Fruit fly (Drosophila melanogaster) whole organism, embryonic: ENCODE measurements around the gene SerRS.

Experiments
- B-H1 ChIP-seq: fragments of 200-800 bp; sonication (Bioruptor generic); IDR thresholded peaks from 3 replicates; pipeline ENCODE4 v1.3.6; 2022; ENCODE audit warnings: missing biosample characterization, missing genetic modification characterization
- CG10366 ChIP-seq: fragments of 200-800 bp; sonication (Bioruptor generic); IDR thresholded peaks from 2 replicates; pipeline ENCODE4 v1.3.6; 2022; ENCODE audit warnings: missing biosample characterization, missing genetic modification characterization
- CG12299 ChIP-seq: fragments of 200-800 bp; sonication (Bioruptor generic); optimal IDR thresholded peaks from 2 replicates; lab custom pipeline; 2018; ENCODE audit warnings: missing biosample characterization, mild to moderate bottlenecking, missing genetic modification characterization
- CG12942 ChIP-seq: fragments of 200-800 bp; sonication (Bioruptor generic); optimal IDR thresholded peaks from 3 replicates; lab custom pipeline; 2016; ENCODE audit warnings: missing biosample characterization, missing genetic modification characterization
- CG15073 ChIP-seq: fragments of 200-800 bp; sonication (Bioruptor generic); optimal IDR thresholded peaks from 2 replicates; lab custom pipeline; 2016; ENCODE audit warnings: missing biosample characterization, missing genetic modification characterization
- CG15269 ChIP-seq: fragments of 200-800 bp; sonication (Bioruptor generic); optimal IDR thresholded peaks from 2 replicates; lab custom pipeline; 2018; ENCODE audit warnings: missing biosample characterization, mild to moderate bottlenecking, missing genetic modification characterization, moderate library complexity
- CG15514 ChIP-seq: fragments of 200-800 bp; sonication (Bioruptor generic); optimal IDR thresholded peaks from 3 replicates; lab custom pipeline; 2017; ENCODE audit warnings: missing biosample characterization, missing genetic modification characterization, mild to moderate bottlenecking, moderate library complexity, missing genetic modification reagents
- CG17328 ChIP-seq: fragments of 200-800 bp; sonication (Bioruptor generic); IDR thresholded peaks from 2 replicates; pipeline ENCODE4 v1.3.6; 2022; ENCODE audit warnings: missing biosample characterization, missing genetic modification characterization
- CG18764 ChIP-seq: fragments of 200-800 bp; sonication (Bioruptor generic); optimal IDR thresholded peaks from 3 replicates; lab custom pipeline; 2016; ENCODE audit warnings: missing biosample characterization, missing genetic modification characterization
- CG2199 ChIP-seq: fragments of 200-800 bp; sonication (Bioruptor generic); IDR thresholded peaks from 3 replicates; pipeline ENCODE4 v1.3.6; 2022; ENCODE audit warnings: missing biosample characterization, missing genetic modification characterization
- CG30431 ChIP-seq: fragments of 200-800 bp; sonication (Bioruptor generic); optimal IDR thresholded peaks from 2 replicates; lab custom pipeline; 2017; ENCODE audit warnings: missing biosample characterization, missing genetic modification characterization
- CG33213 ChIP-seq: fragments of 200-800 bp; sonication (Bioruptor generic); optimal IDR thresholded peaks from 3 replicates; lab custom pipeline; 2016; ENCODE audit warnings: missing biosample characterization, missing genetic modification characterization
- CG34376 ChIP-seq: fragments of 200-800 bp; sonication (Bioruptor generic); optimal IDR thresholded peaks from 2 replicates; lab custom pipeline; 2018; ENCODE audit warnings: missing biosample characterization, mild to moderate bottlenecking, missing genetic modification characterization
- CG3838 ChIP-seq: fragments of 200-800 bp; sonication (Bioruptor generic); optimal IDR thresholded peaks from 3 replicates; lab custom pipeline; 2016; ENCODE audit warnings: missing biosample characterization, missing genetic modification characterization
- CG4820 ChIP-seq: fragments of 200-800 bp; sonication (Bioruptor generic); optimal IDR thresholded peaks from 3 replicates; lab custom pipeline; 2016; ENCODE audit warnings: missing biosample characterization, missing genetic modification characterization
- CG6272 ChIP-seq: fragments of 200-800 bp; sonication (Bioruptor generic); IDR thresholded peaks from 2 replicates; pipeline ENCODE4 v1.3.6; 2022; ENCODE audit warnings: missing biosample characterization, missing genetic modification characterization
- CHES-1-like ChIP-seq: fragments of 200-800 bp; sonication (Bioruptor generic); optimal IDR thresholded peaks from 2 replicates; lab custom pipeline; 2016; ENCODE audit warnings: missing biosample characterization, missing genetic modification characterization
- Drgx ChIP-seq: fragments of 200-800 bp; sonication (Bioruptor generic); IDR thresholded peaks from 2 replicates; pipeline ENCODE4 v1.3.6; 2022; ENCODE audit warnings: missing biosample characterization, missing genetic modification characterization
- Ets65A ChIP-seq: fragments of 200-800 bp; sonication (Bioruptor generic); peaks from one replicate; lab custom pipeline; 2016; ENCODE audit warnings: missing biosample characterization, missing genetic modification characterization
- H2.0 ChIP-seq: fragments of 200-800 bp; sonication (Bioruptor generic); IDR thresholded peaks from 2 replicates; pipeline ENCODE4 v1.3.6; 2022; ENCODE audit warnings: missing biosample characterization, missing genetic modification characterization
- HHEX ChIP-seq: fragments of 200-800 bp; sonication (Bioruptor generic); optimal IDR thresholded peaks from 3 replicates; lab custom pipeline; 2017; ENCODE audit warnings: missing biosample characterization, mild to moderate bottlenecking, missing genetic modification characterization, missing genetic modification reagents
- HLH3B ChIP-seq: fragments of 200-800 bp; sonication (Bioruptor generic); IDR thresholded peaks from 2 replicates; pipeline ENCODE4 v1.3.6; 2022; ENCODE audit warnings: missing biosample characterization, missing genetic modification characterization
- HLH4C ChIP-seq: fragments of 200-800 bp; sonication (Bioruptor generic); IDR thresholded peaks from 3 replicates; pipeline ENCODE4 v1.3.6; 2022; ENCODE audit warnings: missing biosample characterization, missing genetic modification characterization; ENCODE audit not compliant: partially characterized antibody
- NK7.1 ChIP-seq: fragments of 200-800 bp; sonication (Bioruptor generic); optimal IDR thresholded peaks from 3 replicates; lab custom pipeline; 2016; ENCODE audit warnings: missing biosample characterization, missing genetic modification characterization
- Rx ChIP-seq: fragments of 200-800 bp; sonication (Bioruptor generic); IDR thresholded peaks from 2 replicates; pipeline ENCODE4 v1.3.6; 2022; ENCODE audit warnings: missing biosample characterization, missing genetic modification characterization
- Side ChIP-seq: fragments of 200-800 bp; sonication (Bioruptor generic); optimal IDR thresholded peaks from 2 replicates; lab custom pipeline; 2016; ENCODE audit warnings: missing biosample characterization, missing genetic modification characterization
- Sin3A ChIP-seq: fragments of >200 bp; optimal IDR thresholded peaks from 2 replicates; lab custom pipeline; 2018
- Sry-β ChIP-seq: fragments of 200-800 bp; sonication (Bioruptor generic); optimal IDR thresholded peaks from 2 replicates; lab custom pipeline; 2018; ENCODE audit warnings: missing biosample characterization, mild to moderate bottlenecking, missing genetic modification characterization, moderate library complexity
- Stat92E ChIP-seq, 3 experiments: fragments of >200 bp in 2 of 3; fragments of 200-800 bp in 1 of 3; sonication (Bioruptor generic) in 1 of 3; optimal IDR thresholded peaks; 2 replicates each; lab custom pipeline; 2017 to 2019; ENCODE audit warnings: missing biosample characterization in 3 of 3, missing genetic modification characterization in 3 of 3, mild to moderate bottlenecking in 1 of 3, moderate library complexity in 1 of 3
- bbx ChIP-seq: fragments of 200-800 bp; sonication (Bioruptor generic); IDR thresholded peaks from 2 replicates; pipeline ENCODE4 v1.3.6; 2022; ENCODE audit warnings: missing biosample characterization, missing genetic modification characterization; ENCODE audit not compliant: partially characterized antibody
- ci ChIP-seq: fragments of 200-800 bp; sonication (Bioruptor generic); IDR thresholded peaks from 3 replicates; pipeline ENCODE4 v1.3.6; 2022; ENCODE audit warnings: missing biosample characterization, missing genetic modification characterization
- crp ChIP-seq, 2 experiments: fragments of 200-800 bp; sonication (Bioruptor generic); optimal IDR thresholded peaks; 2 replicates in 1 of 2; 3 replicates in 1 of 2; lab custom pipeline; 2017; ENCODE audit warnings: missing biosample characterization in 2 of 2, missing genetic modification characterization in 2 of 2, mild to moderate bottlenecking in 1 of 2, moderate library complexity in 1 of 2
- dan ChIP-seq: fragments of 200-800 bp; sonication (Bioruptor generic); IDR thresholded peaks from 2 replicates; pipeline ENCODE4 v1.3.6; 2022; ENCODE audit warnings: missing biosample characterization, missing genetic modification characterization
- dmrt99B ChIP-seq: fragments of 200-800 bp; sonication (Bioruptor generic); optimal IDR thresholded peaks from 2 replicates; lab custom pipeline; 2018; ENCODE audit warnings: missing biosample characterization, mild to moderate bottlenecking, missing genetic modification characterization, moderate library complexity
- fd96Cb ChIP-seq: fragments of 200-800 bp; sonication (Bioruptor generic); optimal IDR thresholded peaks from 2 replicates; lab custom pipeline; 2018; ENCODE audit warnings: missing biosample characterization, mild to moderate bottlenecking, missing genetic modification characterization, moderate library complexity
- gcm2 ChIP-seq: fragments of 200-800 bp; sonication (Bioruptor generic); optimal IDR thresholded peaks from 2 replicates; lab custom pipeline; 2016; ENCODE audit warnings: missing biosample characterization, missing genetic modification characterization
- grau ChIP-seq: fragments of 200-800 bp; optimal IDR thresholded peaks from 3 replicates; lab custom pipeline; 2019; ENCODE audit warnings: missing biosample characterization, mild to moderate bottlenecking, missing genetic modification characterization, moderate library complexity
- grn ChIP-seq: fragments of 200-800 bp; sonication (Bioruptor generic); optimal IDR thresholded peaks from 3 replicates; lab custom pipeline; 2017; ENCODE audit warnings: missing biosample characterization, missing genetic modification characterization
- jing ChIP-seq: fragments of 200-800 bp; sonication (Bioruptor generic); optimal IDR thresholded peaks from 2 replicates; lab custom pipeline; 2018; ENCODE audit warnings: missing biosample characterization, mild to moderate bottlenecking, missing genetic modification characterization
- lbe ChIP-seq: fragments of 200-800 bp; sonication (Bioruptor generic); optimal IDR thresholded peaks from 2 replicates; lab custom pipeline; 2016; ENCODE audit warnings: missing biosample characterization, mild to moderate bottlenecking, missing genetic modification characterization
- org-1 ChIP-seq: fragments of 200-800 bp; sonication (Bioruptor generic); optimal IDR thresholded peaks from 2 replicates; lab custom pipeline; 2017; ENCODE audit warnings: missing biosample characterization, missing genetic modification characterization
- pb ChIP-seq: fragments of 200-800 bp; sonication (Bioruptor generic); optimal IDR thresholded peaks from 3 replicates; lab custom pipeline; 2016; ENCODE audit warnings: missing biosample characterization, missing genetic modification characterization
- ro ChIP-seq: fragments of 200-800 bp; sonication (Bioruptor generic); IDR thresholded peaks from 2 replicates; pipeline ENCODE4 v1.3.6; 2022; ENCODE audit warnings: missing biosample characterization, missing genetic modification characterization
- sim ChIP-seq: fragments of 200-800 bp; sonication (Bioruptor generic); IDR thresholded peaks from 2 replicates; pipeline ENCODE4 v1.3.6; 2022; ENCODE audit warnings: missing biosample characterization, missing genetic modification characterization
- tap ChIP-seq: fragments of 200-800 bp; optimal IDR thresholded peaks from 3 replicates; lab custom pipeline; 2019; ENCODE audit warnings: missing biosample characterization, mild to moderate bottlenecking, missing genetic modification characterization, moderate library complexity
- tgo ChIP-seq: fragments of 200-800 bp; sonication (Bioruptor generic); IDR thresholded peaks from 3 replicates; pipeline ENCODE4 v1.3.6; 2022; ENCODE audit warnings: missing biosample characterization, missing genetic modification characterization
- toy ChIP-seq: fragments of 200-800 bp; sonication (Bioruptor generic); IDR thresholded peaks from 2 replicates; pipeline ENCODE4 v1.3.6; 2022; ENCODE audit warnings: missing biosample characterization, missing genetic modification characterization
- ttk ChIP-seq: fragments of 200-800 bp; sonication (Bioruptor generic); IDR thresholded peaks from 2 replicates; pipeline ENCODE4 v2.1.2; 2022; ENCODE audit warnings: missing biosample characterization, missing genetic modification characterization
- twi ChIP-seq: fragments of 200-800 bp; optimal IDR thresholded peaks from 2 replicates; lab custom pipeline; 2019; ENCODE audit warnings: missing biosample characterization, mild to moderate bottlenecking, missing genetic modification characterization, moderate library complexity
- wdn ChIP-seq: fragments of 200-800 bp; sonication (Bioruptor generic); IDR thresholded peaks from 2 replicates; pipeline ENCODE4 v1.3.6; 2022; ENCODE audit warnings: missing biosample characterization, missing genetic modification characterization
- zen2 ChIP-seq: fragments of 200-800 bp; sonication (Bioruptor generic); IDR thresholded peaks from 3 replicates; pipeline ENCODE4 v1.3.6; 2022; ENCODE audit warnings: missing biosample characterization, missing genetic modification characterization; ENCODE audit not compliant: partially characterized antibody

Gene SerRS

dm6 chr2L:3037153-3037579, at the start of gene SerRS, which contains the start of gene CG17260 (continued):
- TF ChIP-seq CG10366 (GFP tag; lab: Robert Waterston, UW): peak; percentile 90
- TF ChIP-seq CHES-1-like (GFP tag; lab: Kevin White, UChicago): peak; percentile 88
- no peak for TF ChIP-seq tap (tag; lab: Kevin White, UChicago)
- TF ChIP-seq Stat92E (GFP tag; optimal IDR thresholded peaks at IDR 0.05; lab: Kevin White, UChicago): peak in 1 of 3 experiments; percentile 37
- TF ChIP-seq tgo (GFP tag; lab: Robert Waterston, UW): peak; percentile 94
- TF ChIP-seq bbx (GFP tag; lab: Robert Waterston, UW): no peak
- TF ChIP-seq jing (GFP tag; lab: Kevin White, UChicago): peak; percentile 70
- TF ChIP-seq Ets65A (GFP tag; lab: Kevin White, UChicago): peak; percentile 100
- peak; percentile 77 for TF ChIP-seq pb (GFP tag; lab: Kevin White, UChicago)
- peak; percentile 84 for TF ChIP-seq org-1 (GFP tag; lab: Kevin White, UChicago)
- TF ChIP-seq Rx (GFP tag; lab: Robert Waterston, UW): peak; percentile 85
- peak; percentile 88 for TF ChIP-seq CG15514 (GFP tag; lab: Kevin White, UChicago)
- peak; percentile 42 for TF ChIP-seq Sry-β
- peak; percentile 88 for TF ChIP-seq wdn (GFP tag; lab: Robert Waterston, UW)
- peak; percentile 90 for TF ChIP-seq CG34376 (GFP tag; lab: Kevin White, UChicago)
- peak; percentile 53 for TF ChIP-seq gcm2
- TF ChIP-seq CG3838: peak; percentile 73
- peak; percentile 90 for TF ChIP-seq CG15269 (tag; lab: Kevin White, UChicago)
- peak; percentile 83 for TF ChIP-seq Drgx (GFP tag; lab: Robert Waterston, UW)
- TF ChIP-seq CG12299: peak; percentile 84
- TF ChIP-seq HLH3B: peak; percentile 85; the same call in 1 of the 2 replicates
- peak; percentile 87 for TF ChIP-seq twi (tag; lab: Kevin White, UChicago)
- TF ChIP-seq CG2199 (GFP tag; lab: Robert Waterston, UW): 0 out of 3 replicates have a peak, but pooled peaks have one; percentile 57
- TF ChIP-seq grau (tag; lab: Kevin White, UChicago): peak; percentile 92
- TF ChIP-seq dan (GFP tag; lab: Robert Waterston, UW): peak; percentile 86
- peak; percentile 86 for TF ChIP-seq H2.0 (GFP tag; lab: Robert Waterston, UW)
- TF ChIP-seq B-H1 (GFP tag; lab: Robert Waterston, UW): peak; percentile 88
- peak; percentile 93 for TF ChIP-seq lbe (GFP tag; lab: Kevin White, UChicago)
- TF ChIP-seq zen2: no peak; the same call in 2 of the 3 replicates
- TF ChIP-seq ro (GFP tag; lab: Robert Waterston, UW): peak; percentile 77
- no peak for TF ChIP-seq sim (GFP tag; lab: Robert Waterston, UW)
- TF ChIP-seq crp (GFP tag; optimal IDR thresholded peaks at IDR 0.05; lab: Kevin White, UChicago): peak; percentile 76 to 96
- peak; percentile 88 for TF ChIP-seq fd96Cb (tag; lab: Kevin White, UChicago)
- TF ChIP-seq Sin3A: peak; percentile 69
- peak; percentile 92 for TF ChIP-seq ttk
- peak; percentile 77; the same call in 1 of the 3 replicates for TF ChIP-seq ci (GFP tag; lab: Robert Waterston, UW)
- peak; percentile 68; the same call in 1 of the 2 replicates for TF ChIP-seq toy (GFP tag; lab: Robert Waterston, UW)
- peak; percentile 88 for TF ChIP-seq CG4820
- peak; percentile 91 for TF ChIP-seq NK7.1
- TF ChIP-seq CG15073 (GFP tag; lab: Kevin White, UChicago): peak; percentile 67
- TF ChIP-seq CG17328 (GFP tag; lab: Robert Waterston, UW): peak; percentile 81
- peak; percentile 87 for TF ChIP-seq HHEX
- peak; percentile 84 for TF ChIP-seq CG33213 (GFP tag; lab: Kevin White, UChicago)
- peak; percentile 90 for TF ChIP-seq Side (GFP tag; lab: Kevin White, UChicago)
- TF ChIP-seq CG18764 (GFP tag; lab: Kevin White, UChicago): peak; percentile 89
- TF ChIP-seq CG30431 (GFP tag; lab: Kevin White, UChicago): peak; percentile 77
- TF ChIP-seq dmrt99B (tag; lab: Kevin White, UChicago): no peak
- TF ChIP-seq CG12942 (GFP tag; lab: Kevin White, UChicago): peak; percentile 92
- TF ChIP-seq grn: peak; percentile 61
- no peak for TF ChIP-seq HLH4C (GFP tag; lab: Robert Waterston, UW)
- TF ChIP-seq CG6272: peak; percentile 93
